Worm (Caenorhabditis elegans) whole organism, young adult: ENCODE measurements around the gene pars-1.

ENCODE experiments used
- D2030.7 ChIP-seq: fragments of 200-800 bp; sonication (Bioruptor generic); IDR thresholded peaks from 2 replicates; pipeline ENCODE4 v1.3.6; 2022; ENCODE audit warnings: missing genetic modification reagents, missing genetic modification characterization, missing compliant biosample characterization
- F23B12.7 ChIP-seq: sonication (generic microtip); optimal IDR thresholded peaks from 2 replicates; lab custom pipeline; 2017; ENCODE audit warnings: missing genetic modification characterization, mild to moderate bottlenecking, missing compliant biosample characterization, antibody characterized with exemption, moderate library complexity; ENCODE audit not compliant: insufficient read depth
- F37B4.10 ChIP-seq: fragments of 200-800 bp; sonication (Bioruptor generic); IDR thresholded peaks from 2 replicates; pipeline ENCODE4 v1.3.6; 2022; ENCODE audit warnings: missing genetic modification characterization, missing compliant biosample characterization
- F49E8.2 ChIP-seq: sonication (generic microtip); optimal IDR thresholded peaks from 3 replicates; lab custom pipeline; 2017; ENCODE audit warnings: missing genetic modification characterization, mild to moderate bottlenecking, missing compliant biosample characterization, antibody characterized with exemption, moderate library complexity; ENCODE audit not compliant: insufficient read depth
- K11D2.4 ChIP-seq: fragments of 200-800 bp; sonication (Bioruptor generic); IDR thresholded peaks from 2 replicates; pipeline ENCODE4 v1.3.6; 2022; ENCODE audit warnings: missing genetic modification reagents, missing genetic modification characterization, missing compliant biosample characterization
- Y53G8AR.9 ChIP-seq: fragments of 200-800 bp; sonication (Bioruptor generic); conservative IDR thresholded peaks from 2 replicates; pipeline ENCODE4 v1.3.6; 2022; ENCODE audit warnings: missing genetic modification reagents, missing genetic modification characterization, missing compliant biosample characterization
- Y67H2A.10 ChIP-seq: fragments of 200-800 bp; sonication (Bioruptor generic); conservative IDR thresholded peaks from 2 replicates; pipeline ENCODE4 v1.3.6; 2022; ENCODE audit warnings: missing genetic modification reagents, missing genetic modification characterization, missing compliant biosample characterization
- ZK185.1 ChIP-seq: sonication (generic microtip); optimal IDR thresholded peaks from 2 replicates; lab custom pipeline; 2016; ENCODE audit warnings: mild to moderate bottlenecking, missing genetic modification characterization, missing compliant biosample characterization; ENCODE audit not compliant: poor library complexity, severe bottlenecking
- aptf-2 ChIP-seq: fragments of 200-800 bp; sonication (Bioruptor generic); conservative IDR thresholded peaks from 2 replicates; pipeline ENCODE4 v1.3.6; 2022; ENCODE audit warnings: missing genetic modification reagents, missing genetic modification characterization, missing compliant biosample characterization
- atf-7 ChIP-seq: sonication (generic microtip); optimal IDR thresholded peaks from 2 replicates; lab custom pipeline; 2017; ENCODE audit warnings: mild to moderate bottlenecking, missing genetic modification characterization, missing compliant biosample characterization
- athp-1 ChIP-seq: sonication (generic microtip); optimal IDR thresholded peaks from 2 replicates; lab custom pipeline; 2017; ENCODE audit warnings: mild to moderate bottlenecking, missing genetic modification characterization, missing compliant biosample characterization
- attf-3 ChIP-seq: fragments of 200-800 bp; sonication (Bioruptor generic); conservative IDR thresholded peaks from 2 replicates; pipeline ENCODE4 v1.3.6; 2022; ENCODE audit warnings: missing genetic modification reagents, missing genetic modification characterization, missing compliant biosample characterization
- attf-5 ChIP-seq: fragments of 200-800 bp; sonication (Bioruptor generic); optimal IDR thresholded peaks from 2 replicates; lab custom pipeline; 2018; ENCODE audit warnings: mild to moderate bottlenecking, missing genetic modification characterization, missing compliant biosample characterization
- ccch-3 ChIP-seq: fragments of 200-800 bp; sonication (Bioruptor generic); optimal IDR thresholded peaks from 2 replicates; lab custom pipeline; 2018; ENCODE audit warnings: mild to moderate bottlenecking, missing genetic modification characterization, missing compliant biosample characterization
- cebp-1 ChIP-seq, 2 experiments: fragments of 200-800 bp in 1 of 2; sonication (Bioruptor generic) in 1 of 2; sonication (generic microtip) in 1 of 2; IDR thresholded peaks in 1 of 2; optimal IDR thresholded peaks in 1 of 2; 2 replicates each; pipeline versions ENCODE4 v1.3.6 to Lab custom; 2017 to 2022; ENCODE audit warnings: missing compliant biosample characterization in 2 of 2, missing genetic modification characterization in 2 of 2, mild to moderate bottlenecking in 1 of 2, missing genetic modification reagents in 1 of 2, moderate library complexity in 1 of 2
- ceh-58 ChIP-seq: fragments of 200-800 bp; sonication (Bioruptor generic); IDR thresholded peaks from 2 replicates; pipeline ENCODE4 v1.3.6; 2022; ENCODE audit warnings: missing genetic modification characterization, missing compliant biosample characterization
- ceh-91 ChIP-seq: fragments of 200-800 bp; sonication (Bioruptor generic); IDR thresholded peaks from 2 replicates; pipeline ENCODE4 v1.3.6; 2022; ENCODE audit warnings: missing genetic modification reagents, missing genetic modification characterization, missing compliant biosample characterization
- chd-7 ChIP-seq: sonication (generic microtip); optimal IDR thresholded peaks from 2 replicates; lab custom pipeline; 2016; ENCODE audit warnings: mild to moderate bottlenecking, missing genetic modification characterization, moderate library complexity, missing compliant biosample characterization
- dox-1 ChIP-seq: fragments of 200-800 bp; sonication (Bioruptor generic); IDR thresholded peaks from 2 replicates; pipeline ENCODE4 v1.3.6; 2022; ENCODE audit warnings: missing genetic modification reagents, missing genetic modification characterization, missing compliant biosample characterization
- dpl-1 ChIP-seq: fragments of 150-350 bp; optimal IDR thresholded peaks from 2 replicates; lab custom pipeline; 2014; ENCODE audit warnings: missing biosample characterization, missing genetic modification reagents, missing genetic modification characterization
- egl-44 ChIP-seq: fragments of 200-800 bp; sonication (Bioruptor generic); IDR thresholded peaks from 2 replicates; pipeline ENCODE4 v1.3.6; 2022; ENCODE audit warnings: missing genetic modification reagents, missing genetic modification characterization, missing compliant biosample characterization
- ekl-4 ChIP-seq: fragments of 200-800 bp; sonication (Bioruptor generic); IDR thresholded peaks from 2 replicates; pipeline ENCODE4 v1.3.6; 2022; ENCODE audit warnings: missing genetic modification reagents, missing genetic modification characterization, missing compliant biosample characterization
- hmg-20 ChIP-seq: fragments of 200-800 bp; sonication (Bioruptor generic); IDR thresholded peaks from 2 replicates; pipeline ENCODE4 v1.3.6; 2022; ENCODE audit warnings: missing genetic modification reagents, missing genetic modification characterization, missing compliant biosample characterization
- lag-1 ChIP-seq: fragments of 200-800 bp; sonication (Bioruptor generic); IDR thresholded peaks from 2 replicates; pipeline ENCODE4 v1.3.6; 2022; ENCODE audit warnings: missing genetic modification reagents, missing genetic modification characterization, missing compliant biosample characterization
- let-607 ChIP-seq, 2 experiments: fragments of 200-800 bp in 1 of 2; sonication (Bioruptor generic) in 1 of 2; sonication (generic microtip) in 1 of 2; optimal IDR thresholded peaks; 2 replicates each; lab custom pipeline; 2016 to 2018; ENCODE audit warnings: mild to moderate bottlenecking in 2 of 2, missing compliant biosample characterization in 2 of 2, missing genetic modification characterization in 2 of 2, moderate library complexity in 2 of 2, missing genotype in 1 of 2
- lin-40 ChIP-seq: sonication (generic microtip); optimal IDR thresholded peaks from 2 replicates; lab custom pipeline; 2016; ENCODE audit warnings: missing genetic modification characterization, mild to moderate bottlenecking, missing compliant biosample characterization, missing genotype, missing genetic modification reagents
- lin-54 ChIP-seq: fragments of 200-800 bp; sonication (Bioruptor generic); optimal IDR thresholded peaks from 2 replicates; lab custom pipeline; 2018; ENCODE audit warnings: mild to moderate bottlenecking, missing genetic modification characterization, missing compliant biosample characterization
- lsl-1 ChIP-seq: fragments of 200-800 bp; sonication (Bioruptor generic); optimal IDR thresholded peaks from 2 replicates; lab custom pipeline; 2018; ENCODE audit warnings: mild to moderate bottlenecking, missing genetic modification characterization, moderate library complexity, missing compliant biosample characterization
- madf-10 ChIP-seq: sonication (generic microtip); optimal IDR thresholded peaks from 2 replicates; lab custom pipeline; 2016; ENCODE audit warnings: mild to moderate bottlenecking, missing genetic modification characterization, missing compliant biosample characterization
- mcd-1 ChIP-seq: fragments of 200-800 bp; sonication (Bioruptor generic); IDR thresholded peaks from 2 replicates; pipeline ENCODE4 v1.3.6; 2022; ENCODE audit warnings: missing genetic modification reagents, missing genetic modification characterization, missing compliant biosample characterization
- nhr-120 ChIP-seq: fragments of 200-800 bp; sonication (Bioruptor generic); IDR thresholded peaks from 2 replicates; pipeline ENCODE4 v1.3.6; 2022; ENCODE audit warnings: missing genetic modification characterization, missing compliant biosample characterization
- nhr-27 ChIP-seq: fragments of 200-800 bp; sonication (Bioruptor generic); optimal IDR thresholded peaks from 2 replicates; lab custom pipeline; 2018; ENCODE audit warnings: mild to moderate bottlenecking, missing genetic modification characterization, moderate library complexity, missing compliant biosample characterization
- pbrm-1 ChIP-seq: fragments of 200-800 bp; sonication (Bioruptor generic); IDR thresholded peaks from 2 replicates; pipeline ENCODE4 v1.3.6; 2022; ENCODE audit warnings: missing genetic modification reagents, missing genetic modification characterization, missing compliant biosample characterization
- rcor-1 ChIP-seq: fragments of 200-800 bp; sonication (Bioruptor generic); IDR thresholded peaks from 2 replicates; pipeline ENCODE4 v1.3.6; 2022; ENCODE audit warnings: missing genetic modification reagents, missing genetic modification characterization, missing compliant biosample characterization
- rpc-1 ChIP-seq, 2 experiments: fragments of 150-350 bp in 1 of 2; sonication (generic microtip) in 1 of 2; optimal IDR thresholded peaks; 2 replicates each; lab custom pipeline; 2014 to 2018; ENCODE audit warnings: missing biosample characterization in 1 of 2, missing genetic modification characterization in 1 of 2, missing genetic modification reagents in 1 of 2, missing genotype in 1 of 2
- sea-2 ChIP-seq: fragments of 200-800 bp; sonication (Bioruptor generic); IDR thresholded peaks from 2 replicates; pipeline ENCODE4 v1.3.6; 2022; ENCODE audit warnings: missing genetic modification characterization, missing compliant biosample characterization
- snpc-1.1 ChIP-seq: sonication (generic microtip); optimal IDR thresholded peaks from 2 replicates; lab custom pipeline; 2017; ENCODE audit warnings: missing genetic modification characterization, mild to moderate bottlenecking, missing compliant biosample characterization, antibody characterized with exemption, moderate library complexity, missing genotype, missing genetic modification reagents; ENCODE audit not compliant: insufficient read depth
- snpc-1.3 ChIP-seq: sonication (generic microtip); optimal IDR thresholded peaks from 2 replicates; lab custom pipeline; 2017; ENCODE audit warnings: missing genetic modification characterization, mild to moderate bottlenecking, missing compliant biosample characterization, antibody characterized with exemption, moderate library complexity, missing genotype, missing genetic modification reagents; ENCODE audit not compliant: insufficient read depth
- snpc-3.4 ChIP-seq: sonication (generic microtip); optimal IDR thresholded peaks from 2 replicates; lab custom pipeline; 2017; ENCODE audit warnings: missing genetic modification characterization, mild to moderate bottlenecking, missing compliant biosample characterization, antibody characterized with exemption, moderate library complexity, missing genotype, missing genetic modification reagents
- tlf-1 ChIP-seq: fragments of 200-800 bp; sonication (Bioruptor generic); optimal IDR thresholded peaks from 2 replicates; lab custom pipeline; 2018; ENCODE audit warnings: mild to moderate bottlenecking, missing genetic modification characterization, missing compliant biosample characterization
- xnd-1 ChIP-seq: sonication (generic microtip); optimal IDR thresholded peaks from 2 replicates; lab custom pipeline; 2016; ENCODE audit warnings: missing genotype, missing genetic modification reagents, missing genetic modification characterization, missing compliant biosample characterization
- ztf-18 ChIP-seq: sonication (generic microtip); optimal IDR thresholded peaks from 2 replicates; lab custom pipeline; 2016; ENCODE audit warnings: missing genotype, mild to moderate bottlenecking, missing genetic modification characterization, missing compliant biosample characterization
- ztf-22 ChIP-seq: fragments of 200-800 bp; sonication (Bioruptor generic); optimal IDR thresholded peaks from 2 replicates; lab custom pipeline; 2018; ENCODE audit warnings: mild to moderate bottlenecking, missing genetic modification characterization, moderate library complexity, missing compliant biosample characterization
- ztf-26 ChIP-seq: sonication (generic microtip); optimal IDR thresholded peaks from 2 replicates; lab custom pipeline; 2017; ENCODE audit warnings: missing genetic modification characterization, missing compliant biosample characterization
- ztf-3 ChIP-seq: fragments of 200-800 bp; sonication (Bioruptor generic); optimal IDR thresholded peaks from 2 replicates; lab custom pipeline; 2018; ENCODE audit warnings: mild to moderate bottlenecking, missing genetic modification characterization, missing compliant biosample characterization

Gene pars-1

ce11 chrIII:7207903-7208497 lies 30.8 kb upstream of the pars-1 start, which contains the start of gene rpl-6:
rpl-6 (plus strand) TSS chrIII:7208447.
- TF ChIP-seq ztf-26 (tag; lab: Kevin White, UChicago), result no peak
- TF ChIP-seq attf-5, result peak; percentile 64
- TF ChIP-seq lin-54 (GFP tag; lab: Kevin White, UChicago), result peak; percentile 80
- peak; percentile 74 for TF ChIP-seq attf-3 (GFP tag; lab: Robert Waterston, UW)
- TF ChIP-seq ztf-3 (GFP tag; lab: Kevin White, UChicago), result no peak
- no peak for TF ChIP-seq rpc-1 (optimal IDR thresholded peaks at IDR 0.05; lab: Kevin White, UChicago)
- TF ChIP-seq rpc-1 (tag; optimal IDR thresholded peaks at IDR 0.05; lab: Kevin White, UChicago), result no peak
- peak; percentile 88 for TF ChIP-seq tlf-1 (GFP tag; lab: Kevin White, UChicago)
- no peak for TF ChIP-seq atf-7
- peak; percentile 35 for TF ChIP-seq dpl-1 (GFP tag; lab: Kevin White, UChicago)
- peak; percentile 86 for TF ChIP-seq ekl-4 (GFP tag; lab: Robert Waterston, UW)
- peak; percentile 72 for TF ChIP-seq pbrm-1 (GFP tag; lab: Robert Waterston, UW)
- TF ChIP-seq rcor-1 (GFP tag; lab: Robert Waterston, UW), result peak; percentile 73
- TF ChIP-seq snpc-1.3 (tag; lab: Kevin White, UChicago), result peak; percentile 76
- TF ChIP-seq F49E8.2, result peak; percentile 47
- TF ChIP-seq ZK185.1 (tag; lab: Kevin White, UChicago), result peak; percentile 65
- TF ChIP-seq sea-2, result no peak
- TF ChIP-seq cebp-1 (GFP tag; IDR thresholded peaks at IDR 0.05; lab: Robert Waterston, UW), result no peak
- TF ChIP-seq cebp-1 (tag; optimal IDR thresholded peaks at IDR 0.05; lab: Kevin White, UChicago), result peak; percentile 72
- no peak for TF ChIP-seq nhr-27 (tag; lab: Kevin White, UChicago)
- no peak for TF ChIP-seq aptf-2
- TF ChIP-seq D2030.7 (GFP tag; lab: Robert Waterston, UW), result 0 out of 2 replicates have a peak, but pooled peaks have one; percentile 44
- TF ChIP-seq ztf-18 (tag; lab: Kevin White, UChicago), result peak; percentile 47
- peak; percentile 79 for TF ChIP-seq F23B12.7 (tag; lab: Kevin White, UChicago)
- no peak for TF ChIP-seq chd-7 (tag; lab: Kevin White, UChicago)
- no peak for TF ChIP-seq ccch-3 (GFP tag; lab: Kevin White, UChicago)
- TF ChIP-seq lin-40 (tag; lab: Kevin White, UChicago), result peak; percentile 68
- peak; percentile 55; the same call in 1 of the 2 replicates for TF ChIP-seq dox-1 (GFP tag; lab: Robert Waterston, UW)
- TF ChIP-seq snpc-3.4, result peak; percentile 85
- TF ChIP-seq mcd-1 (GFP tag; lab: Robert Waterston, UW), result peak; percentile 81
- peak in 1 of 2 experiments; percentile 42 for TF ChIP-seq let-607 (tag; optimal IDR thresholded peaks at IDR 0.05; lab: Kevin White, UChicago)
- peak; percentile 84 for TF ChIP-seq Y53G8AR.9 (GFP tag; lab: Robert Waterston, UW)
- no peak for TF ChIP-seq athp-1 (tag; lab: Kevin White, UChicago)
- no peak for TF ChIP-seq hmg-20 (GFP tag; lab: Robert Waterston, UW)
- no peak for TF ChIP-seq nhr-120
- TF ChIP-seq ceh-58 (GFP tag; lab: Robert Waterston, UW), result no peak
- no peak for TF ChIP-seq F37B4.10 (GFP tag; lab: Robert Waterston, UW)
- no peak for TF ChIP-seq lag-1 (GFP tag; lab: Robert Waterston, UW)
- TF ChIP-seq Y67H2A.10 (GFP tag; lab: Robert Waterston, UW), result peak; percentile 59
- no peak for TF ChIP-seq egl-44 (GFP tag; lab: Robert Waterston, UW)
- peak; percentile 37 for TF ChIP-seq snpc-1.1
- peak; percentile 1 for TF ChIP-seq xnd-1 (tag; lab: Kevin White, UChicago)
- TF ChIP-seq K11D2.4 (GFP tag; lab: Robert Waterston, UW), result peak; percentile 65; the same call in 1 of the 2 replicates
- peak; percentile 82 for TF ChIP-seq ceh-91 (GFP tag; lab: Robert Waterston, UW)
- peak; percentile 91 for TF ChIP-seq lsl-1 (GFP tag; lab: Kevin White, UChicago)
- peak; percentile 4 for TF ChIP-seq madf-10 (tag; lab: Kevin White, UChicago)
- TF ChIP-seq ztf-22, result no peak
